Fruit fly (Drosophila melanogaster) S2 (cell line): ENCODE results near the gene gce.

Source experiments
- CG8478 ChIP-seq: fragments of >200 bp; optimal IDR thresholded peaks from 2 replicates; lab custom pipeline; 2018
- CTCF ChIP-seq, 2 experiments: fragments of >200 bp; optimal IDR thresholded peaks; 2 replicates each; lab custom pipeline; 2018

The gce gene

DNA sequence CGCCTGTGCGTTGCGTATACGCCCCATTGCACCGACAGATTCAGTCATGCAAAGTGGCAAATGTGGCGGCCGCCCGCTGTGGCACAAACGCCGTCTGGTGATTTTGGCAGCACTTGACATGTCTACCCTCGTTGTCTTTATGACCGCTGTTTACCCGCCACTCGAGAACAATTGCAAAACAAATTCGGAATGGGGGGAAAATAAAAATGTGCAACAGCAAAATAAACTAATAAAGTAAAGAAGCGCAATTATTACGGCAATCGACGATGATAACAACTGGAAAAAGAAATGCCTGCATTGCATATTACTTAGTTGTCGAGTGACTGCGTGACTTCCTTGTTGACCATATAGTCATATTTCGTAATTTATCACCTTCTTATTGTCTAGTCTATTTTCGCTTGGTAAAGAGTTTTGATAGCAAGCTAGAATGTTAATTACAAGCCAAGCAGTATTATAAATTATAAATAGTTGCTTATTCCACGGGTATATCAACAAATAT lies 10.9 kb downstream of the gce start:
- TF ChIP-seq CTCF (optimal IDR thresholded peaks at IDR 0.05; lab: Kevin White, UChicago), result no peak
- no peak for TF ChIP-seq CG8478 (lab: Kevin White, UChicago)

- TF ChIP-seq CG8478 (lab: Kevin White, UChicago) (no peak), CTCF (optimal IDR thresholded peaks at IDR 0.05; lab: Kevin White, UChicago) (no peak)
Measured at dm6 chrX:15309918-15310317, 12.4 kb downstream of the gce start.

- TF ChIP-seq CTCF (optimal IDR thresholded peaks at IDR 0.05; lab: Kevin White, UChicago) (no peak), CG8478 (lab: Kevin White, UChicago) (no peak)
Measured at dm6 chrX:15312074-15312881, 14.7 kb downstream of the gce start.

DNA sequence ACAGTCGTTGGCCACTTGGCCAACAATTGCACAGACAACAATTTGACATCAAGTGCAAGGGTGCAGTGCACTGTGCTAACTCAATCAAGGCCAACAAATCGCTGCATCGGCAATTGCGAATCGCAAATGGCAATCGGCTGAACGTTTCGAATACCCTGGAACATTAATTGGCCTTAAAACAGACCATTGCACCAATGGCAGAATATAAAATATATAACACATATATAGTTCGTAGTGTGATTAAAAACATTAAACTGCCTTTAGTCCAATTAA lies 15.3 kb downstream of the gce start:
- TF ChIP-seq CTCF (optimal IDR thresholded peaks at IDR 0.05; lab: Kevin White, UChicago) (no peak), CG8478 (lab: Kevin White, UChicago) (no peak)

dm6 chrX:15313389-15313788 lies 15.8 kb downstream of the gce start:
- no peak for TF ChIP-seq CTCF (optimal IDR thresholded peaks at IDR 0.05; lab: Kevin White, UChicago)
- TF ChIP-seq CG8478 (lab: Kevin White, UChicago), result no peak

- TF ChIP-seq CG8478 (lab: Kevin White, UChicago), result no peak
- no peak for TF ChIP-seq CTCF (optimal IDR thresholded peaks at IDR 0.05; lab: Kevin White, UChicago)
Measured at dm6 chrX:15313829-15314324, 16.3 kb downstream of the gce start.

DNA sequence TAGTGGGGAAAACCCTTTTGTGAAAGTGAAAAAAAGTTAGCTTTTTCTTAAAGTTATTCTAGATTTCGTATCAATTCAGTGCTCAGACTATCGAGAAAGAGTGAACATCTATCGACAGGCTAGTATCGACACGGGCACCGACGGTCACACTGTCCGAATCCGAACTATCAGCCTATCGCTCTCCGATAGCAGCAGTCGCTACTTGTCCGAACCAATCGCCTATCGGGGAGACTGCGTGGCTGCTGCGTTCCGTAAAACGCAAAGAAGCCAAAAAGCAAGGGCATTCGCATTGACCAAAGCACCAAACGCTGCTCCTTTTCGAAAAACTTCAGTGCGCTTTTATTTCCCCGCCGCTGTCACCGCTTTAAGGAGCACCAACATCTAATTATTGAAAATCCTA lies 21.7 kb downstream of the gce start, which contains the start of gene Top1:
Gene Top1 (plus strand): TSS at position 190 of the 400 bp plus-strand sequence.
- peak; percentile 34 to 47 for TF ChIP-seq CTCF (optimal IDR thresholded peaks at IDR 0.05; lab: Kevin White, UChicago)
- no peak for TF ChIP-seq CG8478 (lab: Kevin White, UChicago)

- TF ChIP-seq CTCF (optimal IDR thresholded peaks at IDR 0.05; lab: Kevin White, UChicago), result peak in 1 of 2 experiments; percentile 30
- no peak for TF ChIP-seq CG8478 (lab: Kevin White, UChicago)
Measured at dm6 chrX:15319699-15320482, 22.3 kb downstream of the gce start.

DNA sequence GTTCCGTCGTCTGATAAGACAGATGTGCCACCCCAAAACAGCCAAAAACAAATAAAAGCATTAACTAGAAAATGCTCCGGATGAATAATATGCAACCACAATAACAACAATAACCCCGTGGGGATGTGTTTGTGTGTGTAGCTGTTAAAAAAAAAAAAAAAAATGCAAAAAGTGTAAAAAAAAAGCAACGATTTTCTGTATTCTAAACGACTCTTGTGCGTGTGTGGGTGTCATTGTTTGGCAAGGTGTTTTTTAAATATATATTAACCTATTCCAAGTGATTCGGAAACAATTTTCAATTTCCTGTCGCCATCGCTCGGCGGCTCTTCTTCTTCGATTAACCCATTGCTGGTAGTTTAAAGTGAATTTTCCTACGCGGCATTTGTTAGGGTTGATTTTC lies 23.0 kb downstream of the gce start:
- TF ChIP-seq CTCF (optimal IDR thresholded peaks at IDR 0.05; lab: Kevin White, UChicago) (no peak), CG8478 (lab: Kevin White, UChicago) (no peak)

DNA sequence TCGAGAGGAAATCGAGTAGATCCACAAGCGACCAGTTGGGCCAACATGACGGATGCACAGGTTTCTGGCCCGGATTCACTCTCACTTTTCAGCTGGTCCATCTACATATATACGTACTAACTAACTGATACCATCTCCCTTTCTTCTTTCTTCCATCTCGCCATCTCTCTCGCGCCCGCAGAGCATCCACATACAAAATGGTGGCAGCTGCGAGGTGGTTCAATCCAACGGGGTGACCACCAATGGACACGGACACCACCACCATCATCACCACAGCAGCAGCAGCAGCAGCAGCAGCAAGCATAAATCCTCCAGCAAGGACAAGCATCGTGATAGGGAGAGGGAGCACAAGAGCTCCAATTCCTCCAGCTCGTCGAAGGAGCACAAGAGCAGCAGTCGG lies 23.4 kb downstream of the gce start:
- TF ChIP-seq CTCF (optimal IDR thresholded peaks at IDR 0.05; lab: Kevin White, UChicago), result no peak
- no peak for TF ChIP-seq CG8478 (lab: Kevin White, UChicago)

DNA sequence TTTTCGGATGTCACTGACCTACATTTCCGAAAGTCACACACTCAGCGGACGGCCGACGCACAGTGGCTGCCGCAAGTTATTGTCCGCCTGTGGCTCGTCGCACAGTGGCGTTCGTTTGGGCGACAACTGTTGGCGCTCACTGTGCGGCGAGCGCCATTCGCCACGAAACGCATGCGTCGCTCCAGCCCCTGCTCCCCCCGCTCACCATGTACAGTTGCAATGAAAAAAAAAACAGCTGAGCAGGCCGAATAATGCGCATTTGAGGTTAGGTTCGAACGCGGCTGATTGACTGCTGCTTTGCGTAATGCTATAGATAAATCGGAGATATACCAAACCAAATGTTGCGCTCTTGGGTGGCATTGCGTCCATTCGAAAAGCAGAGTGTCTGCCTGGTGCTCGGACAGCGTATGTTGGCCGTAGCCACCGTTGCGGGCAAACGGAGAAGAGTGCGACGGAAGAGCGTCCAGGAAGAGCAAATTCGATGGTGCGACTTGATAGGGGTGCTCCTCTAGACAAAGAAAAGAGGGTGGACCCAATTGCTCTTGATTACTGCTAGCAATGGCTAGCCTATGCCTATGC lies 25.8 kb downstream of the gce start:
- TF ChIP-seq CG8478 (lab: Kevin White, UChicago) (no peak), CTCF (optimal IDR thresholded peaks at IDR 0.05; lab: Kevin White, UChicago) (no peak)

- TF ChIP-seq CTCF (optimal IDR thresholded peaks at IDR 0.05; lab: Kevin White, UChicago) (no peak), CG8478 (lab: Kevin White, UChicago) (no peak)
Measured at dm6 chrX:15328148-15328718, 30.7 kb downstream of the gce start, which contains the start of gene dah. Gene dah (plus strand): TSS chrX:15328342.

DNA sequence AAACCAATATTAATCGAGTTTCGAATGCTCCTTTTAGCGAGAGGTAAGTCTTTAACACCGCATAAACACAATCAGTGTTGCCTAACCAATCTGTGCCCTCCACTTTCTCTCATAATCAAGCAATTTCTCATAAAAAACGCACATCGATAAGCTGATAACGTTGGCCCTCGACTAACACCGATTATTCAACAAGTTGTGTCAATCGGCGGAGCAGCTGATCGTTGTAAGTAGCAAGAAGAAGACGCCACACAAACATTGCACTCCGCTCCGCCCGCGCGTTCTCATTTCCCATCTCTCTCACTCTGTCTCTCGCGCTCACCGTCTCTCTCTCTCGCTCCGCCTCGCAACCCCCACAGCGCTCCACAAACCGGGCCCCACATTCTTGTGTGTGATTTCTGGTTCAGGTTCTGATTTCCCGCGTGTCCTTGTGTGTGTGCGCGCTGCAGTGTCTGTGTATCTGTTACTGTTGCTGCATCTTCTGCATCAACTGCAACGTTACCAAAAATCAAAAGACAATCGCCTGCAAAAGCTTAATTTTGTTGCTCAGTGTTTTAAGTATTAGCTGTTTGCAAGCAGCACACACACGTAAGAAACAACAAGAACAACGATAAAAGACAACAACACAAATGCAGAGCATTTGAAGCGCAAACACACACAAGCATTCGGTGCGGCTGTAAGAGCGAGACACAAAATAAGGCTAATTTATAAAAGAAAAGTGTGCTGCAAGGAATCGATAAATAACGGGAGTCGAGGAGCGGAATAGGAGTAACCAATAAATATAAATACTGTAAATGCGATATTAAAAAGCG lies 35.7 kb downstream of the gce start, which contains the start of the genes CG9114 and HDAC6:
Gene CG9114 (minus strand): TSS at position 89 of the 809 bp plus-strand sequence.
Gene HDAC6 (plus strand): TSS at position 245 of the 809 bp plus-strand sequence.
- TF ChIP-seq CTCF (optimal IDR thresholded peaks at IDR 0.05; lab: Kevin White, UChicago) (no peak), CG8478 (lab: Kevin White, UChicago) (no peak)
